Worm (Caenorhabditis elegans) whole organism, late embryonic: ENCODE results near the gene mrpl-21.

ENCODE experiments used
- lin-11 ChIP-seq: fragments of 200-800 bp; sonication (Bioruptor generic); optimal IDR thresholded peaks from 2 replicates; lab custom pipeline; 2018; ENCODE audit warnings: mild to moderate bottlenecking, missing genetic modification characterization, missing compliant biosample characterization
- pax-1 ChIP-seq: fragments of 150-350 bp; optimal IDR thresholded peaks from 2 replicates; lab custom pipeline; 2014; ENCODE audit warnings: missing biosample characterization, missing genetic modification characterization
- unc-86 ChIP-seq: sonication (generic microtip); optimal IDR thresholded peaks from 2 replicates; lab custom pipeline; 2016; ENCODE audit warnings: missing genetic modification characterization, missing compliant biosample characterization

DNA sequence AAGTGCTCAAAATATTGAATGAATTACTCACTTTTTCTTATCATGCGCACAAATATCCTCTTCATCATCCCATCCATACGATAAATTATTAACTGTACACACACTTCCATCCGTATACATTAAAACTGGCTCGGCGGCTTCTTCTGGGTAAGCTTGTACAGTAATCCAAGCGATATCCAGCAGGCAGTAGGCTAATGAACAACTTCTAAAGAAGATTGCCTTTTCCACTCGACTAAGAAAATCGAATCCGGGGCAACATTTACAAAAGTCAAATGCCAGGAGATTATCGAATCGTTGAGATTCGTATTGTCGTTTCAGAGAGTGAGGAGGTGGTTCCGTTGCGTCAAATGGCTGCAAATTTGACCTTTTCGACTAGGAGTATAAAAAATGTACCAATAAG is 12.0 kb downstream of the mrpl-21 start:
- TF ChIP-seq lin-11 (tag; lab: Kevin White, UChicago) (no peak), pax-1 (no peak), unc-86 (no peak)
